Worm (Caenorhabditis elegans) whole organism, early embryonic: Measurements from ENCODE around the gene noca-2.

Experiments
- B0310.2 ChIP-seq: sonication (generic microtip); optimal IDR thresholded peaks from 2 replicates; lab custom pipeline; 2016; ENCODE audit warnings: mild to moderate bottlenecking, missing genetic modification characterization, missing compliant biosample characterization
- aly-1 ChIP-seq: sonication (generic microtip); optimal IDR thresholded peaks from 2 replicates; lab custom pipeline; 2016; ENCODE audit warnings: missing genetic modification characterization, missing compliant biosample characterization
- ama-1 ChIP-seq: fragments of 150-350 bp; optimal IDR thresholded peaks from 2 replicates; lab custom pipeline; 2014
- ceh-13 ChIP-seq: fragments of 200-800 bp; sonication (Bioruptor generic); optimal IDR thresholded peaks from 2 replicates; lab custom pipeline; 2018; ENCODE audit warnings: mild to moderate bottlenecking, missing genetic modification characterization, missing compliant biosample characterization
- hmbx-1 ChIP-seq: sonication (generic microtip); optimal IDR thresholded peaks from 2 replicates; lab custom pipeline; 2016; ENCODE audit warnings: mild to moderate bottlenecking, missing genetic modification characterization, missing compliant biosample characterization
- tra-4 ChIP-seq: sonication (generic microtip); optimal IDR thresholded peaks from 2 replicates; lab custom pipeline; 2017; ENCODE audit warnings: missing genetic modification characterization, missing compliant biosample characterization

DNA sequence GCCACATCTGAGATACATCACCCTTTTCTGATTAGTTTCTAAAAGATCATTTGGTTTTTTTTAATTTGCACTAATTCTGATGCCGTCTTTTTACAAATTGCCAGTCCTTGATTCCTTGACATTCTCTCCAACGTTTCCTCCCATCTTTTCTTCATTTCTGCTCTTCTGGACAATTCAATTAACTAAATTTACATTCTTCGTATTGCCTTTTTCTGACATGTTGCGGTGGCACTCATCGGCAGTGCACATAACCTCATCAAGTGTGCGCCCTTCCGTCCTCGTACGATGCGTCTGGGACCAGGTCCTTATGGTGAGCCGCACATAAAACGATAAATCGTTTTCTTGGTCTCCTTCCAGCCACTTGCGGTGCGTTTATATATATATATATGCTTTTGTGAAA, 27.9 kb upstream of the noca-2 start:
- no peak for TF ChIP-seq B0310.2 (tag; lab: Kevin White, UChicago)
- no peak for TF ChIP-seq tra-4
- TF ChIP-seq hmbx-1: no peak
- no peak for TF ChIP-seq ama-1 (lab: Kevin White, UChicago)
- TF ChIP-seq aly-1 (tag; lab: Kevin White, UChicago): no peak
- no peak for TF ChIP-seq ceh-13
